Worm (Caenorhabditis elegans) whole organism, L3 larva: Measurements from ENCODE around the gene F56C3.7.

Source experiments
- ceh-28 ChIP-seq: fragments of 150-350 bp; optimal IDR thresholded peaks from 2 replicates; lab custom pipeline; 2014; ENCODE audit warnings: missing biosample characterization, missing genetic modification reagents, missing genetic modification characterization
- elt-2 ChIP-seq: sonication (generic microtip); optimal IDR thresholded peaks from 2 replicates; lab custom pipeline; 2016; ENCODE audit warnings: missing genetic modification reagents, mild to moderate bottlenecking, missing genetic modification characterization, missing compliant biosample characterization
- fkh-2 ChIP-seq: fragments of 150-350 bp; optimal IDR thresholded peaks from 2 replicates; lab custom pipeline; 2014; ENCODE audit warnings: missing biosample characterization, missing genetic modification reagents, missing genetic modification characterization
- nhr-12 ChIP-seq: fragments of 150-350 bp; optimal IDR thresholded peaks from 2 replicates; lab custom pipeline; 2014; ENCODE audit warnings: missing biosample characterization, missing genetic modification characterization
- nhr-23 ChIP-seq: fragments of 150-350 bp; optimal IDR thresholded peaks from 2 replicates; lab custom pipeline; 2014; ENCODE audit warnings: missing biosample characterization, missing genetic modification reagents, missing genetic modification characterization
- nhr-237 ChIP-seq: fragments of 150-350 bp; optimal IDR thresholded peaks from 2 replicates; lab custom pipeline; 2014; ENCODE audit warnings: missing biosample characterization, missing genetic modification characterization
- nhr-25 ChIP-seq: sonication (generic microtip); optimal IDR thresholded peaks from 2 replicates; lab custom pipeline; 2017; ENCODE audit warnings: missing biosample characterization, missing genetic modification characterization
- pqm-1 ChIP-seq: fragments of 150-350 bp; optimal IDR thresholded peaks from 2 replicates; lab custom pipeline; 2017; ENCODE audit warnings: missing biosample characterization, missing genetic modification characterization, inconsistent platforms
- ztf-4 ChIP-seq: fragments of 150-350 bp; optimal IDR thresholded peaks from 2 replicates; lab custom pipeline; 2014; ENCODE audit warnings: missing biosample characterization, missing genetic modification characterization

DNA sequence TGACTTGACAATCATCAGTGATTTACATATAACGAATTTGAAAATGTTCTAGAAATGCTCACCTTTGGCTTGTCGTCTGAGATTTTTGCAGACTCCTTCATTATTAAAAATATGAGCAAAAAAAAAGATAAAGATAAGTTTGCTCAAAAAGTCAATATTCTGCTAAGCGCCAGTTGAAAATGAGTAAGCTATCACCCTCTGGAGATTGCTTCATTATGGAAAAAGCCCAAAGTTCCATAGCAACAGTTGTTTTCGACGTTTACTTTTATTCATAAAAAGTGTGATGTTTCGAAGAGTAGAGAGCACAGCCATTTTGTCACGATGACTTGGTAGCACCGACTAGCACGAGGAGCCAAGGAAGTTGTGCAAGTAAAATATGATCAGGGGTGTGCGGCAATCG is 12.3 kb downstream of the F56C3.7 start, which contains the start of gene F56C3.3:
- TF ChIP-seq nhr-237 (no peak), ztf-4 (tag; lab: Kevin White, UChicago) (no peak), elt-2 (tag; lab: Kevin White, UChicago) (no peak), ceh-28 (no peak), nhr-12 (tag; lab: Kevin White, UChicago) (no peak), nhr-25 (no peak), fkh-2 (tag; lab: Kevin White, UChicago) (no peak), pqm-1 (no peak), nhr-23 (tag; lab: Kevin White, UChicago) (no peak)
